Worm (Caenorhabditis elegans) whole organism, late embryonic: Measurements from ENCODE around the gene C10A4.6.

Source experiments
- Y22D7AL.16 ChIP-seq: sonication (generic microtip); optimal IDR thresholded peaks from 2 replicates; lab custom pipeline; 2016; ENCODE audit warnings: missing genetic modification characterization, missing compliant biosample characterization
- ceh-18 ChIP-seq: sonication (generic microtip); optimal IDR thresholded peaks from 2 replicates; lab custom pipeline; 2016; ENCODE audit warnings: missing genetic modification characterization, missing compliant biosample characterization
- ceh-31 ChIP-seq: sonication (generic microtip); optimal IDR thresholded peaks from 2 replicates; lab custom pipeline; 2016; ENCODE audit warnings: missing genetic modification characterization, missing compliant biosample characterization
- elt-2 ChIP-seq: sonication (generic microtip); optimal IDR thresholded peaks from 2 replicates; lab custom pipeline; 2016; ENCODE audit warnings: missing genetic modification reagents, missing genetic modification characterization, missing compliant biosample characterization
- gmeb-2 ChIP-seq: sonication (generic microtip); optimal IDR thresholded peaks from 2 replicates; lab custom pipeline; 2016; ENCODE audit warnings: missing genetic modification characterization, inconsistent platforms, missing compliant biosample characterization
- pag-3 ChIP-seq: sonication (generic microtip); optimal IDR thresholded peaks from 2 replicates; lab custom pipeline; 2016; ENCODE audit warnings: missing compliant biosample characterization, missing genetic modification characterization, borderline replicate concordance
- pqm-1 ChIP-seq: sonication (generic microtip); optimal IDR thresholded peaks from 2 replicates; lab custom pipeline; 2016; ENCODE audit warnings: missing genetic modification characterization, missing compliant biosample characterization
- unc-42 ChIP-seq: sonication (generic microtip); optimal IDR thresholded peaks from 2 replicates; lab custom pipeline; 2016; ENCODE audit warnings: missing genotype, missing genetic modification characterization, missing compliant biosample characterization

DNA sequence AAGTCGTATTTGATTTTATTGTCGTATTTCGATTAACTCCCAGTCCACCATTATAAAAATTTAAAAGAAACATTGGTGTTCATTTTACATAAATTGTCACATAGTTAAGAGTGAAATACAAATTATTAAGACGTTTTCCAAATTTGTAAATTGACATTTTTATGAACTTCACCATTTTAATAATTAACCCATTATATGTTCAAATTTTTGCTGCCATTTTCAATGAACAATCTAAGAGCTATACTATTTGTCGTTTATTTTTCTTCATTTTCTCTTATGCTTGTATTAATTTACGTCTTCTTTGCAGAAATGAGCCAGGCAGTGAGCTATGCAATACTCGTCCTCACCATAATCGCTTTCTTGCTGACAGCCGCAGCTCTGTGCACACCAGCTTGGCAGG lies 40.8 kb downstream of the C10A4.6 start, which contains the start of gene clc-2:
- TF ChIP-seq elt-2 (tag; lab: Kevin White, UChicago), result no peak
- no peak for TF ChIP-seq pag-3 (tag; lab: Kevin White, UChicago)
- TF ChIP-seq pqm-1 (tag; lab: Kevin White, UChicago), result no peak
- TF ChIP-seq gmeb-2 (tag; lab: Kevin White, UChicago), result no peak
- no peak for TF ChIP-seq ceh-31 (tag; lab: Kevin White, UChicago)
- TF ChIP-seq unc-42 (tag; lab: Kevin White, UChicago), result no peak
- TF ChIP-seq Y22D7AL.16, result no peak
- TF ChIP-seq ceh-18, result no peak
